Fruit fly (Drosophila melanogaster) whole organism, wandering third instar larva: ENCODE data around the gene CG11694.

Experiments
- Abd-B ChIP-seq: fragments of >200 bp; optimal IDR thresholded peaks from 2 replicates; lab custom pipeline; 2017; ENCODE audit warnings: missing biosample characterization, missing genetic modification characterization
- CG32264 ChIP-seq: fragments of 200-800 bp; sonication (Bioruptor generic); optimal IDR thresholded peaks from 2 replicates; lab custom pipeline; 2016; ENCODE audit warnings: missing biosample characterization, missing genetic modification characterization
- Dif ChIP-seq: fragments of 200-275, 200-300 bp; sonication (Bioruptor generic); optimal IDR thresholded peaks from 2 replicates; lab custom pipeline; 2018; ENCODE audit warnings: missing biosample characterization, missing genetic modification characterization; ENCODE audit not compliant: partially characterized antibody
- HLH106 ChIP-seq: fragments of 200-800 bp; optimal IDR thresholded peaks from 3 replicates; lab custom pipeline; 2019; ENCODE audit warnings: missing biosample characterization, mild to moderate bottlenecking, missing genetic modification characterization, moderate library complexity
- Hnf4 ChIP-seq: fragments of 200-800 bp; sonication (Bioruptor generic); optimal IDR thresholded peaks from 2 replicates; lab custom pipeline; 2016; ENCODE audit warnings: missing biosample characterization, mild to moderate bottlenecking, missing genetic modification characterization
- Hr78 ChIP-seq: fragments of >200 bp; optimal IDR thresholded peaks from 2 replicates; lab custom pipeline; 2017; ENCODE audit warnings: missing biosample characterization, missing genetic modification characterization
- Hr83 ChIP-seq: fragments of 200-300 bp; sonication (Bioruptor generic); optimal IDR thresholded peaks from 2 replicates; lab custom pipeline; 2016; ENCODE audit warnings: missing biosample characterization, mild to moderate bottlenecking, missing genetic modification characterization, moderate library complexity; ENCODE audit not compliant: poor library complexity, severe bottlenecking
- Jra ChIP-seq: sonication (Bioruptor generic); optimal IDR thresholded peaks from 2 replicates; lab custom pipeline; 2016; ENCODE audit warnings: missing biosample characterization, missing genetic modification characterization
- Mio ChIP-seq: sonication (Bioruptor generic); optimal IDR thresholded peaks from 2 replicates; lab custom pipeline; 2016; ENCODE audit warnings: missing biosample characterization, missing genetic modification characterization
- N ChIP-seq: fragments of >200 bp; optimal IDR thresholded peaks from 2 replicates; lab custom pipeline; 2018; ENCODE audit warnings: missing biosample characterization, missing external identifiers, missing genetic modification characterization
- OdsH ChIP-seq: fragments of 200-800 bp; sonication (Bioruptor generic); optimal IDR thresholded peaks from 2 replicates; lab custom pipeline; 2016; ENCODE audit warnings: missing biosample characterization, mild to moderate bottlenecking, missing genetic modification characterization
- Sp1 ChIP-seq: fragments of 200-800 bp; sonication (Bioruptor generic); optimal IDR thresholded peaks from 3 replicates; lab custom pipeline; 2019; ENCODE audit warnings: missing biosample characterization, mild to moderate bottlenecking, missing genetic modification characterization, moderate library complexity
- Vsx2 ChIP-seq: fragments of 200-300, 225-300 bp; sonication (Bioruptor generic); optimal IDR thresholded peaks from 2 replicates; lab custom pipeline; 2018; ENCODE audit warnings: missing biosample characterization, missing genetic modification characterization; ENCODE audit not compliant: partially characterized antibody
- br ChIP-seq: fragments of 200-800 bp; sonication (Bioruptor generic); optimal IDR thresholded peaks from 2 replicates; lab custom pipeline; 2016; ENCODE audit warnings: missing biosample characterization, missing genetic modification characterization
- dl ChIP-seq, 2 experiments: fragments of 175-275, 200-275 bp in 1 of 2; fragments of 200-275 bp in 1 of 2; sonication (Bioruptor generic); optimal IDR thresholded peaks; lab custom pipeline; 2018; ENCODE audit warnings: mild to moderate bottlenecking in 2 of 2, missing biosample characterization in 2 of 2, missing genetic modification characterization in 2 of 2, moderate library complexity in 2 of 2; ENCODE audit not compliant: partially characterized antibody in 2 of 2, insufficient read depth in 1 of 2
- dsf ChIP-seq: sonication (Bioruptor generic); optimal IDR thresholded peaks from 2 replicates; lab custom pipeline; 2016; ENCODE audit warnings: missing biosample characterization, missing genetic modification characterization, borderline replicate concordance
- ey ChIP-seq: fragments of 200-800 bp; sonication (Bioruptor generic); optimal IDR thresholded peaks from 2 replicates; lab custom pipeline; 2016; ENCODE audit warnings: missing biosample characterization, missing genetic modification characterization
- foxo ChIP-seq, 2 experiments: fragments of 200-800 bp; sonication (Bioruptor generic); optimal IDR thresholded peaks; 2 replicates in 1 of 2; 3 replicates in 1 of 2; lab custom pipeline; 2016 to 2017; ENCODE audit warnings: missing biosample characterization in 2 of 2, missing genetic modification characterization in 2 of 2
- fru ChIP-seq: fragments of 200-800 bp; sonication (Bioruptor generic); optimal IDR thresholded peaks from 3 replicates; lab custom pipeline; 2016; ENCODE audit warnings: missing biosample characterization, mild to moderate bottlenecking, missing genetic modification characterization
- h ChIP-seq: fragments of 200-800 bp; sonication (Bioruptor generic); optimal IDR thresholded peaks from 3 replicates; lab custom pipeline; 2016; ENCODE audit warnings: missing biosample characterization, mild to moderate bottlenecking, missing genetic modification characterization
- jim ChIP-seq: fragments of 175-275, 200-325 bp; sonication (Bioruptor generic); optimal IDR thresholded peaks from 2 replicates; lab custom pipeline; 2016; ENCODE audit warnings: missing biosample characterization, mild to moderate bottlenecking, missing genetic modification characterization
- pan ChIP-seq: fragments of >200 bp; optimal IDR thresholded peaks from 2 replicates; lab custom pipeline; 2017
- psq ChIP-seq: fragments of 200-800 bp; sonication (Bioruptor generic); optimal IDR thresholded peaks from 3 replicates; lab custom pipeline; 2017; ENCODE audit warnings: missing biosample characterization, mild to moderate bottlenecking, missing genetic modification characterization, moderate library complexity
- rgr ChIP-seq: fragments of 200-800 bp; sonication (Bioruptor generic); optimal IDR thresholded peaks from 3 replicates; lab custom pipeline; 2016; ENCODE audit warnings: missing biosample characterization, mild to moderate bottlenecking, missing genetic modification characterization
- sage ChIP-seq: fragments of 200-800 bp; sonication (Bioruptor generic); optimal IDR thresholded peaks from 2 replicates; lab custom pipeline; 2016; ENCODE audit warnings: missing biosample characterization, mild to moderate bottlenecking, missing genetic modification characterization
- sv ChIP-seq: fragments of 200-800 bp; sonication (Bioruptor generic); optimal IDR thresholded peaks from 3 replicates; lab custom pipeline; 2016; ENCODE audit warnings: missing biosample characterization, missing genetic modification characterization
- usp ChIP-seq: fragments of >200 bp; optimal IDR thresholded peaks from 2 replicates; lab custom pipeline; 2017; ENCODE audit warnings: missing biosample characterization, missing genetic modification characterization
- woc ChIP-seq: sonication (Bioruptor generic); optimal IDR thresholded peaks from 2 replicates; lab custom pipeline; 2016; ENCODE audit warnings: missing biosample characterization, mild to moderate bottlenecking, missing genetic modification characterization

The CG11694 gene

DNA sequence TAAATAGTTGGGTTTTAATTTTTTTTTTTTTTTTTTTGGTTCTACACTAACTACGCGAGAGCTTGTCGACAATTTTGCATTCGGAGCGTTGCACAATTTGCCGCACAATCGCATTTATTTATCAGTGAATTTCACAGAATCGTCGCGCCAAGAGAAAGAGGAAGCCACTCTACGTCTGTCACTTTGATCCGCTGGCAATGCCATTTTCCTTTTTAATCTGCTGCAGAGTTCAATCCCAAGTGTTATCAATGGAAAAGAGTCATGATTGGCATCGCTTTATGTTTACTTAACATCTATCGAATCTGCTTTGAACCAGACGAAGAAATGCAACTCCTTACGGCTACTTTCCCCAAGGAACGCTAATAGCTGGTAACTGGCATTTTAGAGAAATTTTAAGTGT lies 17.7 kb upstream of the CG11694 start:
- no peak for TF ChIP-seq dsf
- no peak for TF ChIP-seq br (GFP tag; lab: Kevin White, UChicago)
- TF ChIP-seq Sp1 = no peak
- no peak for TF ChIP-seq Abd-B (GFP tag; lab: Kevin White, UChicago)
- TF ChIP-seq CG32264 = no peak
- TF ChIP-seq sv (GFP tag; lab: Kevin White, UChicago) = no peak
- no peak for TF ChIP-seq usp (GFP tag; lab: Kevin White, UChicago)
- TF ChIP-seq Dif = no peak
- no peak for TF ChIP-seq N (GFP tag; lab: Kevin White, UChicago)
- TF ChIP-seq pan = no peak
- TF ChIP-seq Hnf4 = no peak
- TF ChIP-seq ey (GFP tag; lab: Kevin White, UChicago) = no peak
- no peak for TF ChIP-seq Jra (GFP tag; lab: Kevin White, UChicago)
- TF ChIP-seq Hr78 = no peak
- TF ChIP-seq foxo (GFP tag; optimal IDR thresholded peaks at IDR 0.05; lab: Kevin White, UChicago) = no peak

dm6 chr3R:8327967-8328789 lies 16.2 kb upstream of the CG11694 start:
- TF ChIP-seq dl (GFP tag; optimal IDR thresholded peaks at IDR 0.05; lab: Kevin White, UChicago; ENCODE audit: insufficient read depth in 1 of 2, partially characterized antibody in 2 of 2) (no peak), Mio (GFP tag; lab: Kevin White, UChicago) (no peak)

dm6 chr3R:8326884-8327283 lies 14.9 kb upstream of the CG11694 start:
- TF ChIP-seq pan (no peak), br (GFP tag; lab: Kevin White, UChicago) (no peak), OdsH (no peak), sv (GFP tag; lab: Kevin White, UChicago) (no peak), rgr (no peak), Hr83 (GFP tag; lab: Kevin White, UChicago) (no peak), N (GFP tag; lab: Kevin White, UChicago) (no peak), jim (GFP tag; lab: Kevin White, UChicago) (no peak), h (no peak)

- TF ChIP-seq pan = no peak
- no peak for TF ChIP-seq Abd-B (GFP tag; lab: Kevin White, UChicago)
- no peak for TF ChIP-seq psq (GFP tag; lab: Kevin White, UChicago)
- no peak for TF ChIP-seq fru (GFP tag; lab: Kevin White, UChicago)
- TF ChIP-seq, all 38 proteins: peak for 0
Observed at dm6 chr3R:8324016-8324415, 12.1 kb upstream of the CG11694 start, which contains the start of gene CG7443. CG7443 (plus strand) TSS chr3R:8324316.

DNA sequence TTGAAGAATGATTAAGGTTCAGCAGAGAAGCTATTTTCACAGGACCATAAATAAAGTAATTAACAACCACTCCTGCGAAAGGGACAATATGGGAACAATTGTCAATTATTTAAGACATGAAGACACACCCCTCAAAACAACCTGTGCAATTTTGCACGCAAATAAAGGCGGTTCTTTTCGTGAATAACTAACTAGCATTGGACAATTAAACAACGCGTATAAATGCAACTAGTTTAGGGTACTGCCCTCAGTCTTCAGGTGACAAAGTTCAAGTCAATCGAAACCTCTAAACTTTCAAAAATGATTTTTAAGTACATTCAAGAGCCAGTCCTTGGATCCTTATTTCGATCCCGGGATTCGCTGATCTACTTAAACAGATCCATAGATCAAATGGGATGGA lies 9.5 kb upstream of the CG11694 start, which contains the start of gene Or85a:
Gene Or85a, plus strand, starts transcription at position 301 of the 400 bp plus-strand sequence.
- TF ChIP-seq h = no peak
- no peak for TF ChIP-seq sage
- TF ChIP-seq br (GFP tag; lab: Kevin White, UChicago) = no peak
- no peak for TF ChIP-seq Abd-B (GFP tag; lab: Kevin White, UChicago)
- TF ChIP-seq foxo (GFP tag; optimal IDR thresholded peaks at IDR 0.05; lab: Kevin White, UChicago) = no peak
- no peak for TF ChIP-seq Vsx2 (GFP tag; lab: Kevin White, UChicago)
- no peak for TF ChIP-seq woc (GFP tag; lab: Kevin White, UChicago)
- TF ChIP-seq psq (GFP tag; lab: Kevin White, UChicago) = no peak
- TF ChIP-seq Jra (GFP tag; lab: Kevin White, UChicago) = no peak
- no peak for TF ChIP-seq jim (GFP tag; lab: Kevin White, UChicago)
- TF ChIP-seq CG32264 = no peak
- TF ChIP-seq HLH106 (tag; lab: Kevin White, UChicago) = no peak
- TF ChIP-seq, all 38 proteins: peak for 0
